Fruit fly (Drosophila melanogaster) whole organism, wandering third instar larva: Measurements from ENCODE around the gene wac.

ENCODE experiments used
- Vsx2 ChIP-seq: fragments of 200-300, 225-300 bp; sonication (Bioruptor generic); optimal IDR thresholded peaks from 2 replicates; lab custom pipeline; 2018; ENCODE audit warnings: missing biosample characterization, missing genetic modification characterization; ENCODE audit not compliant: partially characterized antibody
- pan ChIP-seq: fragments of >200 bp; optimal IDR thresholded peaks from 2 replicates; lab custom pipeline; 2017

- TF ChIP-seq pan (lab: Kevin White, UChicago) (no peak), Vsx2 (GFP tag; lab: Kevin White, UChicago) (no peak)
Observed at dm6 chr3L:284253-284652, 26.3 kb downstream of the wac start.
